Fruit fly (Drosophila melanogaster) whole organism, embryonic: Measurements from ENCODE around the gene anchor.
A peak's percentile ranks its signal among the peaks of the same experiment; 100 is the strongest.

ENCODE experiments used
- ATbp ChIP-seq: fragments of 200-800 bp; sonication (Bioruptor generic); optimal IDR thresholded peaks from 2 replicates; lab custom pipeline; 2017; ENCODE audit warnings: missing biosample characterization, mild to moderate bottlenecking, missing genetic modification characterization, missing genetic modification reagents
- Blimp-1 ChIP-seq: fragments of 200-800 bp; sonication (Bioruptor generic); optimal IDR thresholded peaks from 3 replicates; lab custom pipeline; 2018; ENCODE audit warnings: missing biosample characterization, missing genetic modification characterization, mild to moderate bottlenecking, moderate library complexity, missing genetic modification reagents
- CG10274 ChIP-seq: fragments of 200-800 bp; sonication (Bioruptor generic); optimal IDR thresholded peaks from 3 replicates; lab custom pipeline; 2017; ENCODE audit warnings: missing biosample characterization, mild to moderate bottlenecking, missing genetic modification characterization
- CG10462 ChIP-seq: fragments of 200-800 bp; sonication (Bioruptor generic); optimal IDR thresholded peaks from 2 replicates; lab custom pipeline; 2016; ENCODE audit warnings: missing biosample characterization, missing genetic modification characterization
- CG11456 ChIP-seq: fragments of 200-800 bp; sonication (Bioruptor generic); IDR thresholded peaks from 3 replicates; pipeline ENCODE4 v1.3.6; 2022; ENCODE audit warnings: missing biosample characterization, missing genetic modification characterization
- CG11696 ChIP-seq: fragments of 200-800 bp; sonication (Bioruptor generic); IDR thresholded peaks from 2 replicates; pipeline ENCODE4 v1.3.6; 2022; ENCODE audit warnings: missing biosample characterization, missing genetic modification characterization
- CG12236 ChIP-seq: fragments of 200-800 bp; sonication (Bioruptor generic); optimal IDR thresholded peaks from 2 replicates; lab custom pipeline; 2016; ENCODE audit warnings: missing biosample characterization, missing genetic modification characterization
- CG12299 ChIP-seq: fragments of 200-800 bp; sonication (Bioruptor generic); optimal IDR thresholded peaks from 2 replicates; lab custom pipeline; 2018; ENCODE audit warnings: missing biosample characterization, mild to moderate bottlenecking, missing genetic modification characterization
- CG12391 ChIP-seq: fragments of 200-800 bp; sonication (Bioruptor generic); optimal IDR thresholded peaks from 3 replicates; lab custom pipeline; 2018; ENCODE audit warnings: missing biosample characterization, mild to moderate bottlenecking, missing genetic modification characterization, moderate library complexity
- CG18011 ChIP-seq: fragments of 200-800 bp; sonication (Bioruptor generic); optimal IDR thresholded peaks from 2 replicates; lab custom pipeline; 2017; ENCODE audit warnings: missing biosample characterization, missing genetic modification characterization, mild to moderate bottlenecking, moderate library complexity, missing genotype
- CG18262 ChIP-seq: fragments of 200-800 bp; optimal IDR thresholded peaks from 3 replicates; lab custom pipeline; 2019; ENCODE audit warnings: missing biosample characterization, mild to moderate bottlenecking, missing genetic modification characterization, moderate library complexity
- CG2712 ChIP-seq: fragments of 200-800 bp; optimal IDR thresholded peaks from 3 replicates; lab custom pipeline; 2019; ENCODE audit warnings: missing biosample characterization, mild to moderate bottlenecking, missing genetic modification characterization, moderate library complexity
- CG3065 ChIP-seq: fragments of 200-800 bp; sonication (Bioruptor generic); optimal IDR thresholded peaks from 2 replicates; lab custom pipeline; 2016; ENCODE audit warnings: missing biosample characterization, missing genetic modification characterization
- CG34376 ChIP-seq: fragments of 200-800 bp; sonication (Bioruptor generic); optimal IDR thresholded peaks from 2 replicates; lab custom pipeline; 2018; ENCODE audit warnings: missing biosample characterization, mild to moderate bottlenecking, missing genetic modification characterization
- CG3726 ChIP-seq: fragments of 200-800 bp; sonication (Bioruptor generic); IDR thresholded peaks from 3 replicates; pipeline ENCODE4, ENCODE4 v1.3.6; 2022; ENCODE audit warnings: missing biosample characterization, missing genetic modification characterization
- CG4707 ChIP-seq: fragments of 200-800 bp; sonication (Bioruptor generic); optimal IDR thresholded peaks from 2 replicates; lab custom pipeline; 2018; ENCODE audit warnings: missing biosample characterization, mild to moderate bottlenecking, missing genetic modification characterization, moderate library complexity
- CG6175 ChIP-seq: fragments of 200-800 bp; sonication (Bioruptor generic); IDR thresholded peaks from 3 replicates; pipeline ENCODE4 v1.3.6; 2022; ENCODE audit warnings: missing biosample characterization, missing genetic modification characterization
- CG6254 ChIP-seq: fragments of 200-800 bp; sonication (Bioruptor generic); optimal IDR thresholded peaks from 3 replicates; lab custom pipeline; 2017; ENCODE audit warnings: mild to moderate bottlenecking, missing biosample characterization, missing genetic modification reagents, missing genetic modification characterization
- CG7372 ChIP-seq: fragments of 200-800 bp; sonication (Bioruptor generic); IDR thresholded peaks from 2 replicates; pipeline ENCODE4 v1.3.6; 2022; ENCODE audit warnings: missing biosample characterization, missing genetic modification characterization
- E2f2 ChIP-seq: fragments of 200-800 bp; sonication (Bioruptor generic); IDR thresholded peaks from 2 replicates; pipeline ENCODE4 v1.3.6; 2022; ENCODE audit warnings: missing biosample characterization, missing genetic modification characterization
- Fer3 ChIP-seq: fragments of 200-800 bp; sonication (Bioruptor generic); optimal IDR thresholded peaks from 2 replicates; lab custom pipeline; 2018; ENCODE audit warnings: missing biosample characterization, mild to moderate bottlenecking, missing genetic modification characterization, moderate library complexity
- Hmr ChIP-seq: fragments of 200-800 bp; sonication (Bioruptor generic); optimal IDR thresholded peaks from 3 replicates; lab custom pipeline; 2017; ENCODE audit warnings: mild to moderate bottlenecking, missing biosample characterization, missing genetic modification reagents, missing genetic modification characterization
- Hr51 ChIP-seq, 2 experiments: fragments of 200-800 bp; sonication (Bioruptor generic); optimal IDR thresholded peaks; 2 replicates in 1 of 2; 3 replicates in 1 of 2; lab custom pipeline; 2016 to 2018; ENCODE audit warnings: missing biosample characterization in 2 of 2, missing genetic modification characterization in 2 of 2, mild to moderate bottlenecking in 1 of 2, moderate library complexity in 1 of 2
- Lpt ChIP-seq: fragments of >200 bp; optimal IDR thresholded peaks from 2 replicates; lab custom pipeline; 2018; ENCODE audit warnings: missing biosample characterization, missing genetic modification characterization
- Pdp1 ChIP-seq, 2 experiments: fragments of 200-800 bp; sonication (Bioruptor generic); optimal IDR thresholded peaks; 3 replicates each; lab custom pipeline; 2016; ENCODE audit warnings: missing biosample characterization in 2 of 2, missing genetic modification characterization in 2 of 2, mild to moderate bottlenecking in 1 of 2, moderate library complexity in 1 of 2
- Rfx ChIP-seq: fragments of 200-800 bp; sonication (Bioruptor generic); IDR thresholded peaks from 2 replicates; pipeline ENCODE4 v1.3.6; 2022; ENCODE audit warnings: missing biosample characterization, missing genetic modification characterization
- Side ChIP-seq: fragments of 200-800 bp; sonication (Bioruptor generic); optimal IDR thresholded peaks from 2 replicates; lab custom pipeline; 2016; ENCODE audit warnings: missing biosample characterization, missing genetic modification characterization
- Sry-δ ChIP-seq: fragments of 200-800 bp; sonication (Bioruptor generic); optimal IDR thresholded peaks from 2 replicates; lab custom pipeline; 2016; ENCODE audit warnings: missing biosample characterization, missing genetic modification characterization
- Ssrp ChIP-seq: fragments of 200-800 bp; sonication (Bioruptor generic); optimal IDR thresholded peaks from 2 replicates; lab custom pipeline; 2018; ENCODE audit warnings: missing biosample characterization, mild to moderate bottlenecking, missing genetic modification characterization, moderate library complexity
- Xrp1 ChIP-seq: fragments of 200-800 bp; sonication (Bioruptor generic); IDR thresholded peaks from 2 replicates; pipeline ENCODE4 v1.3.6; 2022; ENCODE audit warnings: missing biosample characterization, missing genetic modification characterization
- ase ChIP-seq: fragments of 200-800 bp; sonication (Bioruptor generic); IDR thresholded peaks from 3 replicates; pipeline ENCODE4 v1.3.6; 2022; ENCODE audit warnings: missing biosample characterization, missing genetic modification characterization
- bowl ChIP-seq: fragments of 200-800 bp; sonication (Bioruptor generic); IDR thresholded peaks from 2 replicates; pipeline ENCODE4 v1.3.6; 2022; ENCODE audit warnings: missing biosample characterization, missing genetic modification characterization
- dati ChIP-seq: fragments of 200-800 bp; sonication (Bioruptor generic); IDR thresholded peaks from 2 replicates; pipeline ENCODE4 v1.3.6; 2022; ENCODE audit warnings: missing biosample characterization, missing genetic modification characterization
- disco-r ChIP-seq: fragments of 200-800 bp; sonication (Bioruptor generic); optimal IDR thresholded peaks from 2 replicates; lab custom pipeline; 2016; ENCODE audit warnings: missing biosample characterization, missing genetic modification characterization
- esg ChIP-seq: fragments of 200-800 bp; sonication (Bioruptor generic); conservative IDR thresholded peaks from 2 replicates; pipeline ENCODE4 v1.3.6; 2022; ENCODE audit warnings: missing biosample characterization, missing genetic modification characterization
- eyg ChIP-seq: fragments of 200-800 bp; sonication (Bioruptor generic); optimal IDR thresholded peaks from 3 replicates; lab custom pipeline; 2016; ENCODE audit warnings: missing biosample characterization, missing genetic modification characterization
- gce ChIP-seq: fragments of 200-800 bp; sonication (Bioruptor generic); IDR thresholded peaks from 3 replicates; pipeline ENCODE4 v1.3.6; 2022; ENCODE audit warnings: missing biosample characterization, missing genetic modification characterization
- gcm2 ChIP-seq: fragments of 200-800 bp; sonication (Bioruptor generic); optimal IDR thresholded peaks from 2 replicates; lab custom pipeline; 2016; ENCODE audit warnings: missing biosample characterization, missing genetic modification characterization
- gro ChIP-seq: fragments of 200-800 bp; sonication (Bioruptor generic); optimal IDR thresholded peaks from 2 replicates; lab custom pipeline; 2016; ENCODE audit warnings: missing biosample characterization, missing genetic modification characterization
- inv ChIP-seq: fragments of 200-800 bp; sonication (Bioruptor generic); IDR thresholded peaks from 2 replicates; pipeline ENCODE4 v1.3.6; 2022; ENCODE audit warnings: missing biosample characterization, missing genetic modification characterization; ENCODE audit not compliant: partially characterized antibody
- kah ChIP-seq: fragments of 200-800 bp; sonication (Bioruptor generic); optimal IDR thresholded peaks from 2 replicates; lab custom pipeline; 2018; ENCODE audit warnings: missing biosample characterization, mild to moderate bottlenecking, missing genetic modification characterization
- nau ChIP-seq: fragments of 200-800 bp; sonication (Bioruptor generic); optimal IDR thresholded peaks from 3 replicates; lab custom pipeline; 2017; ENCODE audit warnings: missing biosample characterization, mild to moderate bottlenecking, missing genetic modification characterization, missing genetic modification reagents
- p53 ChIP-seq: fragments of 200-800 bp; sonication (Bioruptor generic); optimal IDR thresholded peaks from 2 replicates; lab custom pipeline; 2016; ENCODE audit warnings: missing biosample characterization, missing genetic modification characterization
- pzg ChIP-seq: fragments of 200-800 bp; sonication (Bioruptor generic); optimal IDR thresholded peaks from 3 replicates; lab custom pipeline; 2018; ENCODE audit warnings: missing biosample characterization, mild to moderate bottlenecking, missing genetic modification characterization, moderate library complexity
- sisA ChIP-seq: fragments of 200-800 bp; sonication (Bioruptor generic); IDR thresholded peaks from 2 replicates; pipeline ENCODE4 v1.3.6; 2022; ENCODE audit warnings: missing biosample characterization, missing genetic modification characterization
- slp2 ChIP-seq: fragments of 200-800 bp; sonication (Bioruptor generic); optimal IDR thresholded peaks from 2 replicates; lab custom pipeline; 2016; ENCODE audit warnings: missing biosample characterization, missing genetic modification characterization
- ssp ChIP-seq: fragments of 200-800 bp; sonication (Bioruptor generic); IDR thresholded peaks from 2 replicates; pipeline ENCODE4 v1.3.6; 2022; ENCODE audit warnings: missing biosample characterization, missing genetic modification characterization
- sug ChIP-seq: fragments of 200-800 bp; optimal IDR thresholded peaks from 2 replicates; lab custom pipeline; 2019; ENCODE audit warnings: missing biosample characterization, mild to moderate bottlenecking, missing genetic modification characterization, moderate library complexity
- tna ChIP-seq: fragments of 200-800 bp; sonication (Bioruptor generic); IDR thresholded peaks from 2 replicates; pipeline ENCODE4 v1.3.6; 2022; ENCODE audit warnings: missing biosample characterization, missing genetic modification characterization; ENCODE audit not compliant: partially characterized antibody
- trem ChIP-seq: fragments of 200-800 bp; optimal IDR thresholded peaks from 3 replicates; lab custom pipeline; 2019; ENCODE audit warnings: missing biosample characterization, mild to moderate bottlenecking, missing genetic modification characterization, moderate library complexity
- vvl ChIP-seq: fragments of 200-800 bp; sonication (Bioruptor generic); IDR thresholded peaks from 2 replicates; pipeline ENCODE4 v1.3.6; 2022; ENCODE audit warnings: missing biosample characterization, missing genetic modification characterization
- yki ChIP-seq: fragments of >200 bp; optimal IDR thresholded peaks from 3 replicates; lab custom pipeline; 2018

Gene anchor

dm6 chr3L:17644906-17645244 is 23.3 kb downstream of the anchor start, which contains the start of gene Pep (continued):
- TF ChIP-seq CG18011 (GFP tag; lab: Kevin White, UChicago) = no peak
- no peak for TF ChIP-seq nau (GFP tag; lab: Kevin White, UChicago)
- TF ChIP-seq CG7372 = no peak
- TF ChIP-seq CG34376 (GFP tag; lab: Kevin White, UChicago) = no peak
- no peak for TF ChIP-seq ssp (GFP tag; lab: Robert Waterston, UW)
- peak; percentile 12 for TF ChIP-seq CG12236 (GFP tag; lab: Kevin White, UChicago)
- TF ChIP-seq gro (GFP tag; lab: Kevin White, UChicago) = peak; percentile 81
- peak; percentile 30 for TF ChIP-seq Fer3 (tag; lab: Kevin White, UChicago)
- TF ChIP-seq CG3065 = no peak
- peak in 1 of 2 experiments; percentile 31 for TF ChIP-seq Hr51 (GFP tag; optimal IDR thresholded peaks at IDR 0.05; lab: Kevin White, UChicago)
- no peak for TF ChIP-seq Rfx (GFP tag; lab: Robert Waterston, UW)
- TF ChIP-seq Lpt (GFP tag; lab: Kevin White, UChicago) = no peak
- TF ChIP-seq Side = peak; percentile 49
- peak; percentile 72 for TF ChIP-seq vvl (GFP tag; lab: Robert Waterston, UW)
- TF ChIP-seq Blimp-1 (GFP tag; lab: Kevin White, UChicago) = no peak
- TF ChIP-seq dati (GFP tag; lab: Robert Waterston, UW) = no peak
- no peak for TF ChIP-seq gce
- peak; percentile 24; the same call in 1 of the 2 replicates for TF ChIP-seq Xrp1
- no peak for TF ChIP-seq p53
- TF ChIP-seq CG18262 (tag; lab: Kevin White, UChicago) = peak; percentile 34
- TF ChIP-seq bowl = no peak
- no peak for TF ChIP-seq slp2 (GFP tag; lab: Kevin White, UChicago)
- TF ChIP-seq sug (tag; lab: Kevin White, UChicago) = peak; percentile 36
- no peak for TF ChIP-seq disco-r
- TF ChIP-seq CG6175 = no peak
- peak; percentile 63 for TF ChIP-seq CG2712 (tag; lab: Kevin White, UChicago)
- TF ChIP-seq inv = peak; percentile 99
- TF ChIP-seq Hmr = peak; percentile 38
- peak; percentile 92 for TF ChIP-seq trem (tag; lab: Kevin White, UChicago)
- no peak for TF ChIP-seq CG3726 (GFP tag; lab: Robert Waterston, UW)
- peak; percentile 93 for TF ChIP-seq pzg (GFP tag; lab: Kevin White, UChicago)
- no peak for TF ChIP-seq kah (GFP tag; lab: Kevin White, UChicago)
- TF ChIP-seq Ssrp (tag; lab: Kevin White, UChicago) = no peak
- TF ChIP-seq esg (GFP tag; lab: Robert Waterston, UW) = no peak
- TF ChIP-seq gcm2 (GFP tag; lab: Kevin White, UChicago) = peak; percentile 27
- TF ChIP-seq yki (lab: Kevin White, UChicago) = no peak
- TF ChIP-seq E2f2 (GFP tag; lab: Robert Waterston, UW) = peak; percentile 80
- no peak for TF ChIP-seq ase
- TF ChIP-seq ATbp (GFP tag; lab: Kevin White, UChicago) = no peak
- TF ChIP-seq CG11456 (GFP tag; lab: Robert Waterston, UW) = no peak
- peak; percentile 97 for TF ChIP-seq tna (GFP tag; lab: Robert Waterston, UW)
- TF ChIP-seq CG10462 (GFP tag; lab: Kevin White, UChicago) = peak; percentile 66
- no peak for TF ChIP-seq CG6254 (GFP tag; lab: Kevin White, UChicago)
- TF ChIP-seq CG11696 (GFP tag; lab: Robert Waterston, UW) = no peak
- TF ChIP-seq sisA (GFP tag; lab: Robert Waterston, UW) = no peak
- peak in 1 of 2 experiments; percentile 36 for TF ChIP-seq Pdp1 (GFP tag; optimal IDR thresholded peaks at IDR 0.05; lab: Kevin White, UChicago)
- peak; percentile 24 for TF ChIP-seq eyg (GFP tag; lab: Kevin White, UChicago)
- TF ChIP-seq CG12391 (tag; lab: Kevin White, UChicago) = peak; percentile 52
- TF ChIP-seq CG12299 (tag; lab: Kevin White, UChicago) = no peak
- peak; percentile 100 for TF ChIP-seq Sry-δ (GFP tag; lab: Kevin White, UChicago)
- TF ChIP-seq CG10274 (GFP tag; lab: Kevin White, UChicago) = no peak
- TF ChIP-seq CG4707 (GFP tag; lab: Kevin White, UChicago) = no peak
